Fruit fly (Drosophila melanogaster) Kc167 (cell line): Measurements from ENCODE around the gene CG43175.

Source experiments
- Myc ChIP-seq: fragments of >200 bp; optimal IDR thresholded peaks from 2 replicates; lab custom pipeline; 2017; ENCODE audit warnings: missing external identifiers
- Sin3A ChIP-seq: fragments of >200 bp; optimal IDR thresholded peaks from 2 replicates; lab custom pipeline; 2018; ENCODE audit warnings: missing external identifiers
- h ChIP-seq: fragments of >200 bp; optimal IDR thresholded peaks from 3 replicates; lab custom pipeline; 2018; ENCODE audit warnings: missing external identifiers
- insv ChIP-seq: fragments of >200 bp; optimal IDR thresholded peaks from 3 replicates; lab custom pipeline; 2018; ENCODE audit warnings: missing external identifiers
- psq ChIP-seq: fragments of >200 bp; optimal IDR thresholded peaks from 2 replicates; lab custom pipeline; 2017; ENCODE audit warnings: missing external identifiers
- ttk ChIP-seq: sonication (Bioruptor generic); optimal IDR thresholded peaks from 2 replicates; lab custom pipeline; 2017; ENCODE audit warnings: missing external identifiers

CG43175 gene

DNA sequence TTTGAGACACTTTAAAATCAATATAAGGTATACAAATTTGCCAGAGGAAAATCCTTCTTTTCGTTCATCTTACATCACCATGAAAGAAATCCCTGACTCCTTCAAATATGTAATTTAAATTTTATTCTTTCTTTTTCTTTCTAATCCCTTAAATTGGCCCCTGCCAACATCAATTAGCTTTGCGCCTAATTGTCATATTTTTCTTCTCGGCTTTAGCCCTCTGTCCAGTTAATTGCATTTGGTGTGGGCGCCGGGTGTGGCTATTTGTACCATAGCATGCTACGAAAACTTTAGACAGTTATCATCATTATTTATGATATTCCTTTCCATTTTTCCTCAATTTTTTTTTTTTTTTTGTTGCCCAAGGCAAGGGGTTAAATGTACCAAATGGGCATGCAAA, at the start of gene CG43175:
CG43175 (plus strand) TSS at position 301 of the 400 bp plus-strand sequence.
- TF ChIP-seq Sin3A (lab: Kevin White, UChicago) (no peak), h (lab: Kevin White, UChicago) (no peak), ttk (no peak), Myc (lab: Kevin White, UChicago) (no peak), insv (no peak), psq (lab: Kevin White, UChicago) (no peak)

DNA sequence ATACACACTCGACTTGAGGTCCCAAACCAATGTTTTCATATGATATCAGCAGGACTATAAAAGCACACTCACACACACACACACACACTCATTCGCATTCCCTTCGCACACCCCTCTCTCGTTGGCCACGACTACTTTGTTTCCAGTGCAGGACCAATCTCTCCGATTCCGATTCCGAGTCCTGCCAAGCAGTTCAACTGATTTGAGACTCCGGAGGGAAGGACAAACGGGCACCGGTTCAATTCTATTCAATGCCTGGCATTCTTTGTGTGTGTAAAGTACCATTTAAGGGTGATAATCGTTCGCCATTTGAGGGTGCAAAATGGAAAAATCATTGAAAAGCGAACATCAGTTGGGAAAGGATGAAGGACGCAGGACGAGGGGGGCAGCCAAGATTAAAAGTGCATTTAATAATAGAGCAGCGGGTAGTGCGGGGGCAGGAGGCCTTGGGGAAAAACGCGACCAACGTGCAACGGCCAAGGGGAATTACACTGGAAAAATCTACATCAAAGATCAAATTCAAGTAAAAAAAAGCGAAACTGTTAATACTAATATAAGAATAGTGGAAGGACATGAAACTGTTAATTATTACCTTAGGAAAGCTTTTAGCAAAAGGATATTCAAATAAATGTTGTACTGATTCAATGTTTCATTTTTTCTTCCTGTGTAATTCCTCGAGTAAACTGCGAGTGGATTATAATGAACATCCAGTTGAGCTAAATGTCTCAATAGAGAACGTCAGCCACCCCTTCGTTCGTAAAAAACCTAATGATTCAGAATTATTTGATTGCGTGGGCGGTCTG, 46.7 kb upstream of the CG43175 start:
- TF ChIP-seq h (lab: Kevin White, UChicago): no peak
- no peak for TF ChIP-seq Myc (lab: Kevin White, UChicago)
- no peak for TF ChIP-seq Sin3A (lab: Kevin White, UChicago)
- no peak for TF ChIP-seq insv
- no peak for TF ChIP-seq ttk
- no peak for TF ChIP-seq psq (lab: Kevin White, UChicago)

DNA sequence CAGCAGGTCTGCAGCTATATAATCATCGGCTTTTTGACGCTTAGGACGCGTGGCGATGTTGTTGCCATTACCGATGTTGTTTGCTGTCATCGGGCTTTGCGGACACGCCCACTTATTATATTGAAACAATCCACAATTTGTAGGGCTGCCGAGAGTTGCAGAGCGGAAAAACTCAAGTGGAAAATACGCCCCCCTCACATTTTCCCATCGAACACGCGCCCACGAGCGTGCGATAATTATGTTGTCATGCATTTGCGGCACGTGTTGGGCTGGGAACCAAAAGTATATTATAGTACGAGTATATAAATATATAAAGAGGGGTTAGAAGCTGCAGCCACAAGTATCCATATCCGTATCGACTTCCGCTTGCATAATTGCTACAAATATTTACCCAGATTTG, 41.7 kb upstream of the CG43175 start:
- TF ChIP-seq Sin3A (lab: Kevin White, UChicago) (no peak), h (lab: Kevin White, UChicago) (no peak), psq (lab: Kevin White, UChicago) (no peak), ttk (no peak), Myc (lab: Kevin White, UChicago) (no peak), insv (no peak)

dm6 chr3R:17591831-17592230, 38.7 kb upstream of the CG43175 start:
- TF ChIP-seq Myc (lab: Kevin White, UChicago): no peak
- no peak for TF ChIP-seq h (lab: Kevin White, UChicago)
- TF ChIP-seq ttk: no peak
- TF ChIP-seq psq (lab: Kevin White, UChicago): no peak
- TF ChIP-seq Sin3A (lab: Kevin White, UChicago): no peak

- TF ChIP-seq ttk (no peak), insv (no peak), h (lab: Kevin White, UChicago) (no peak), Sin3A (lab: Kevin White, UChicago) (no peak), psq (lab: Kevin White, UChicago) (no peak), Myc (lab: Kevin White, UChicago) (no peak)
Observed at dm6 chr3R:17593470-17593869, 37.0 kb upstream of the CG43175 start.

dm6 chr3R:17594086-17594485, 36.4 kb upstream of the CG43175 start, which contains the start of gene Sgs5bis:
Gene Sgs5bis (plus strand): TSS chr3R:17594386.
- TF ChIP-seq h (lab: Kevin White, UChicago): no peak

- TF ChIP-seq Sin3A (lab: Kevin White, UChicago) (no peak), psq (lab: Kevin White, UChicago) (no peak), Myc (lab: Kevin White, UChicago) (no peak), insv (no peak), h (lab: Kevin White, UChicago) (no peak)
Observed at dm6 chr3R:17595084-17595483, 35.4 kb upstream of the CG43175 start, which contains the start of gene Sgs5. Gene Sgs5 (plus strand): TSS chr3R:17595362.

dm6 chr3R:17596236-17596635, 34.3 kb upstream of the CG43175 start, which contains the start of gene CG7606:
Gene CG7606 (plus strand): TSS chr3R:17596536.
- TF ChIP-seq Myc (lab: Kevin White, UChicago) (no peak), insv (no peak), psq (lab: Kevin White, UChicago) (no peak), h (lab: Kevin White, UChicago) (no peak), Sin3A (lab: Kevin White, UChicago) (no peak), ttk (no peak)

dm6 chr3R:17599695-17600094, 30.8 kb upstream of the CG43175 start:
- TF ChIP-seq insv: no peak
- no peak for TF ChIP-seq Myc (lab: Kevin White, UChicago)
- no peak for TF ChIP-seq h (lab: Kevin White, UChicago)
- no peak for TF ChIP-seq psq (lab: Kevin White, UChicago)
- TF ChIP-seq ttk: no peak
- no peak for TF ChIP-seq Sin3A (lab: Kevin White, UChicago)

dm6 chr3R:17601866-17602265, 28.7 kb upstream of the CG43175 start:
- no peak for TF ChIP-seq Sin3A (lab: Kevin White, UChicago)
- no peak for TF ChIP-seq ttk
- no peak for TF ChIP-seq Myc (lab: Kevin White, UChicago)
- no peak for TF ChIP-seq insv
- no peak for TF ChIP-seq psq (lab: Kevin White, UChicago)
- no peak for TF ChIP-seq h (lab: Kevin White, UChicago)

DNA sequence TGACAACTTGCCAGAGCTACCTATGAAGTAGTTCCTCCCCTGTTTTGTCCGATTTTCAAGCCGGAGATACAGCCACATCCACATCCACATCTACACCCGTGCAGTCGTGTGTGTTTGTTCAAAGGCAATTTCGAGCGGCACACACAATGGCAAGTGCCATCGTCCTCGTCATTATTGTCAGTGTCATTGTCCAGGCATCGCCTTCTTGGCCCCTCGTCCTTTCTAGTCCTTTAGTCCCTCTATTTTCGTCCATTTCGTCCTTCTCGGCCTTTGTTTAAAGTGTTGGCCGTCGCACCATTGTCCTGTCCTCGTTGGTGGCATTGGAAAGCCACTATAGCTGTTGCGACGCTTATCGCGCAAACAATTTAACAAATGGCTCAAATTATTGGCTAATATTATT, 27.5 kb upstream of the CG43175 start:
- TF ChIP-seq Sin3A (lab: Kevin White, UChicago) (no peak), insv (no peak), psq (lab: Kevin White, UChicago) (no peak), Myc (lab: Kevin White, UChicago) (no peak), h (lab: Kevin White, UChicago) (no peak), ttk (no peak)

dm6 chr3R:17603717-17604116, 26.8 kb upstream of the CG43175 start:
- TF ChIP-seq Myc (lab: Kevin White, UChicago): no peak
- no peak for TF ChIP-seq insv
- no peak for TF ChIP-seq Sin3A (lab: Kevin White, UChicago)
- TF ChIP-seq h (lab: Kevin White, UChicago): no peak
- TF ChIP-seq psq (lab: Kevin White, UChicago): no peak
- no peak for TF ChIP-seq ttk
